Worm (Caenorhabditis elegans) whole organism, early embryonic: ENCODE results near the gene Y56A3A.7.

Experiments used
- F13C5.2 ChIP-seq: sonication (generic microtip); optimal IDR thresholded peaks from 2 replicates; lab custom pipeline; 2017; ENCODE audit warnings: mild to moderate bottlenecking, missing genetic modification characterization, inconsistent platforms, missing compliant biosample characterization
- aly-1 ChIP-seq: sonication (generic microtip); optimal IDR thresholded peaks from 2 replicates; lab custom pipeline; 2016; ENCODE audit warnings: missing genetic modification characterization, missing compliant biosample characterization
- ama-1 ChIP-seq: fragments of 150-350 bp; optimal IDR thresholded peaks from 2 replicates; lab custom pipeline; 2014

ce11 chrIII:11995783-11996182 lies 49.0 kb upstream of the Y56A3A.7 start:
- TF ChIP-seq F13C5.2 (no peak), ama-1 (lab: Kevin White, UChicago) (no peak), aly-1 (tag; lab: Kevin White, UChicago) (no peak)
